Fruit fly (Drosophila melanogaster): ENCODE measurements around the gene Paip2.

Paip2 gene

dm6 chr3R:12974447-12974846 lies 6.1 kb upstream of the Paip2 start (continued):
- TF ChIP-seq CG6276 (GFP tag; optimal IDR thresholded peaks at IDR 0.05): no peak
- TF ChIP-seq CG3919 (GFP tag; optimal IDR thresholded peaks at IDR 0.05): peak; percentile 55
- peak; percentile 50 for TF ChIP-seq CG6792 (GFP tag; optimal IDR thresholded peaks at IDR 0.05)
- TF ChIP-seq Met (GFP tag; optimal IDR thresholded peaks at IDR 0.05): peak; percentile 19
- TF ChIP-seq Gug (GFP tag; IDR thresholded peaks at IDR 0.05): no peak
- TF ChIP-seq acj6 (GFP tag; optimal IDR thresholded peaks at IDR 0.05): peak; percentile 24
- TF ChIP-seq Eip78C (GFP tag): peak; percentile 68
- no peak for TF ChIP-seq net (GFP tag; optimal IDR thresholded peaks at IDR 0.05)
- TF ChIP-seq lz (GFP tag; optimal IDR thresholded peaks at IDR 0.05): peak; percentile 9
- no peak for TF ChIP-seq Eip75B (GFP tag; optimal IDR thresholded peaks at IDR 0.05)
- TF ChIP-seq eg (GFP tag; IDR thresholded peaks at IDR 0.05): 0 out of 3 replicates have a peak, but pooled peaks have one; percentile 23
- no peak for TF ChIP-seq Hr38 (GFP tag; optimal IDR thresholded peaks at IDR 0.05)
- TF ChIP-seq cyc (GFP tag; optimal IDR thresholded peaks at IDR 0.05): no peak
- no peak for TF ChIP-seq CG11294 (GFP tag; IDR thresholded peaks at IDR 0.05)
- TF ChIP-seq CG15336 (GFP tag; IDR thresholded peaks at IDR 0.05): no peak
- no peak for TF ChIP-seq CG3032 (tag; optimal IDR thresholded peaks at IDR 0.05)
- TF ChIP-seq Hr39 (GFP tag; optimal IDR thresholded peaks at IDR 0.05): no peak
- no peak for TF ChIP-seq Smox (GFP tag; optimal IDR thresholded peaks at IDR 0.05)
- TF ChIP-seq fd59A (GFP tag; optimal IDR thresholded peaks at IDR 0.05): no peak
- no peak for TF ChIP-seq fkh (GFP tag; optimal IDR thresholded peaks at IDR 0.05)
- no peak for TF ChIP-seq Hr4 (GFP tag; optimal IDR thresholded peaks at IDR 0.05)
- TF ChIP-seq spab (GFP tag; optimal IDR thresholded peaks at IDR 0.05): no peak
- no peak for TF ChIP-seq Lpt (GFP tag; optimal IDR thresholded peaks at IDR 0.05)
- peak; percentile 42 for TF ChIP-seq topi (GFP tag; optimal IDR thresholded peaks at IDR 0.05)
- no peak for TF ChIP-seq CG16779 (tag; optimal IDR thresholded peaks at IDR 0.05)
- TF ChIP-seq CG32006 (GFP tag; optimal IDR thresholded peaks at IDR 0.05): peak; percentile 46
- TF ChIP-seq CG31627 (GFP tag; optimal IDR thresholded peaks at IDR 0.05): no peak
- no peak for TF ChIP-seq esn (GFP tag; optimal IDR thresholded peaks at IDR 0.05)
- TF ChIP-seq pdm3 (GFP tag; optimal IDR thresholded peaks at IDR 0.05): no peak
- TF ChIP-seq Eip93F (GFP tag; optimal IDR thresholded peaks at IDR 0.05): no peak
- TF ChIP-seq salr (GFP tag; optimal IDR thresholded peaks at IDR 0.05): peak in 1 of 2 experiments; percentile 30
- TF ChIP-seq Sox102F (GFP tag; optimal IDR thresholded peaks at IDR 0.05): peak; percentile 12
- no peak for TF ChIP-seq CG1621 (tag; optimal IDR thresholded peaks at IDR 0.05)
- no peak for TF ChIP-seq Sox15 (GFP tag; optimal IDR thresholded peaks at IDR 0.05)
- TF ChIP-seq CG6808 (GFP tag; optimal IDR thresholded peaks at IDR 0.05): no peak
- TF ChIP-seq CG4318 (GFP tag; optimal IDR thresholded peaks at IDR 0.05): no peak
- no peak for TF ChIP-seq dsx (GFP tag; optimal IDR thresholded peaks at IDR 0.05; ENCODE audit: poor library complexity, severe bottlenecking)

dm6 chr3R:12975223-12975622 lies 5.4 kb upstream of the Paip2 start:
- no peak for TF ChIP-seq Lpt (GFP tag; optimal IDR thresholded peaks at IDR 0.05)
- TF ChIP-seq lz (GFP tag; optimal IDR thresholded peaks at IDR 0.05): no peak
- TF ChIP-seq ss (GFP tag; optimal IDR thresholded peaks at IDR 0.05): no peak
- no peak for TF ChIP-seq CG8632 (GFP tag; optimal IDR thresholded peaks at IDR 0.05)
- TF ChIP-seq Hr38 (GFP tag; optimal IDR thresholded peaks at IDR 0.05): no peak
- no peak for TF ChIP-seq CG6854 (GFP tag; optimal IDR thresholded peaks at IDR 0.05)
- no peak for TF ChIP-seq CG1621 (tag; optimal IDR thresholded peaks at IDR 0.05)
- TF ChIP-seq Hr4 (GFP tag; optimal IDR thresholded peaks at IDR 0.05): no peak
- no peak for TF ChIP-seq cyc (GFP tag; optimal IDR thresholded peaks at IDR 0.05)
- no peak for TF ChIP-seq salr (GFP tag; optimal IDR thresholded peaks at IDR 0.05)
- no peak for TF ChIP-seq Sox102F (GFP tag; optimal IDR thresholded peaks at IDR 0.05)
- TF ChIP-seq dsx (GFP tag; optimal IDR thresholded peaks at IDR 0.05; ENCODE audit: poor library complexity, severe bottlenecking): no peak
- no peak for TF ChIP-seq Eip75B (GFP tag; optimal IDR thresholded peaks at IDR 0.05)

All from whole organism, prepupa.